Worm (Caenorhabditis elegans): ENCODE results near the gene F41C6.7.
A peak's percentile ranks its signal among the peaks of the same experiment; 100 is the strongest.

F41C6.7 gene

DNA sequence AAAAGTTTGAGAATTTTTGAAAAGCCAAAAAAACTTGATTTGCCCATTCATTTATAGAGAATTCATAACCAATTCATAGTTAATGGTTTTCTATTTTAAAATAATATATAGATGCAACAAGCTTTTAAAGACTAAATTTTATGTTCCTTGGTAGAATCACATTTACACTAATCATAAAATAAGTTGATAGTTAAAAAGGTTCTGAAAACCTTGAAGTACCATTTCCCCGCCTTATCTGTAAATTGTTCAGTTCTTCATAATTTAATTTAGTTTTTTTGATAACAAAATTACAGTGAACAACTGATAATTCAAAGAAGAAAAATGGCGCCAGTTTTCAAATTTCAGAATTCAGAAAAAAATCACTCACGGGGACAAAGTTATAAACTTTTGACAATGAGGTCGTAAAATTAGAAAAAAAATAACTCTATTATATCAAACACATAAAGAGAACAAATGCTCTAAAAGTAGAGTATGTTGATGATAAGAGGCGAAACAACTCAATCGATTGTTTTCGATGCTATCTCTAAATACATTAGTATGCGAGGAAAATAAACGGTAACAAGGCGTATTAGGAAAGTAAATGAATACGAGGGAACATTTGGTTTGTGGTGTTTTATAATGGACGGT, at the start of gene F41C6.7:
Gene F41C6.7, minus strand, starts transcription at position 51 of the 627 bp plus-strand sequence.
- TF ChIP-seq elt-3 (tag; optimal IDR thresholded peaks at IDR 0.05) (no peak), nhr-12 (tag; optimal IDR thresholded peaks at IDR 0.05) (no peak), mep-1 (tag; optimal IDR thresholded peaks at IDR 0.05) (no peak), mls-2 (tag; optimal IDR thresholded peaks at IDR 0.05) (no peak), drap-1 (GFP tag; optimal IDR thresholded peaks at IDR 0.05) (no peak), cnd-1 (tag; optimal IDR thresholded peaks at IDR 0.05) (no peak)

- TF ChIP-seq flh-1 (GFP tag; optimal IDR thresholded peaks at IDR 0.05) (no peak), nhr-28 (tag; optimal IDR thresholded peaks at IDR 0.05) (no peak), mep-1 (tag; optimal IDR thresholded peaks at IDR 0.05) (peak; percentile 27), nhr-237 (tag; optimal IDR thresholded peaks at IDR 0.05) (no peak), unc-120 (tag; optimal IDR thresholded peaks at IDR 0.05; ENCODE audit: poor library complexity, severe bottlenecking) (no peak), hlh-1 (tag; optimal IDR thresholded peaks at IDR 0.05) (no peak), elt-3 (tag; optimal IDR thresholded peaks at IDR 0.05) (no peak), lsy-2 (tag; optimal IDR thresholded peaks at IDR 0.05) (peak; percentile 19), lin-32 (GFP tag; optimal IDR thresholded peaks at IDR 0.05) (no peak), nhr-12 (tag; optimal IDR thresholded peaks at IDR 0.05) (no peak), nhr-76 (tag; optimal IDR thresholded peaks at IDR 0.05) (no peak), ceh-43 (GFP tag; optimal IDR thresholded peaks at IDR 0.05) (no peak), tbx-8 (GFP tag; optimal IDR thresholded peaks at IDR 0.05) (no peak), ces-1 (GFP tag; optimal IDR thresholded peaks at IDR 0.05) (peak; percentile 62), mls-2 (tag; optimal IDR thresholded peaks at IDR 0.05) (no peak), blmp-1 (tag; optimal IDR thresholded peaks at IDR 0.05) (peak; percentile 96), ham-2 (GFP tag; optimal IDR thresholded peaks at IDR 0.05) (no peak), ztf-11 (tag; optimal IDR thresholded peaks at IDR 0.05) (no peak), elt-1 (tag; optimal IDR thresholded peaks at IDR 0.05; ENCODE audit: borderline replicate concordance, insufficient read depth) (no peak), sem-2 (GFP tag; optimal IDR thresholded peaks at IDR 0.05) (no peak), mab-5 (tag; optimal IDR thresholded peaks at IDR 0.05) (no peak), pha-4 (tag; optimal IDR thresholded peaks at IDR 0.05) (peak; percentile 3)
Observed at ce11 chrX:6934453-6934852, 49.4 kb upstream of the F41C6.7 start.

DNA sequence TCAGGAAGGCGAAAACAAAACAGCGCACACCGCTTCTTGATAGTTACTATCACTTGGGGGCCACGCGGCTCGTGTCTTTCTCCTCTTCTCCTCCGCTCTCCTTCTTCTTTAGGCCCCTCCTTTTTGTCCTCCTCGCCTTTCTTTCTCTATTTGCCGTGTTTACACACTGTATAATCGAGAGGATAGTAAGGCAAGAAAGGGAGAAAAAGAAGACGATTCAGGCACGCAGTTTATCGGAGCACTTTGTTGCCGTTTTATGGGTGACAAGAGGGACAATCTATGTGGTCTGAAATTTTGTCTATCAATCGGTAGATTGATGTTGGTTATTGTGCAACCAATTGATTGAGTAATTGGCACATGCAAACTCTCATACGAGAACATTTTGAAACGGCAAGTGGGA, 47.1 kb upstream of the F41C6.7 start, which contains the start of gene F14B8.6:
Gene F14B8.6, minus strand, starts transcription at position 292 of the 400 bp plus-strand sequence.
- no peak for TF ChIP-seq sptf-1 (tag; optimal IDR thresholded peaks at IDR 0.05)
- TF ChIP-seq nhr-76 (tag; optimal IDR thresholded peaks at IDR 0.05) = no peak
- no peak for TF ChIP-seq lin-32 (GFP tag; optimal IDR thresholded peaks at IDR 0.05)
- no peak for TF ChIP-seq zip-8 (tag; optimal IDR thresholded peaks at IDR 0.05)
- TF ChIP-seq pha-4 (tag; optimal IDR thresholded peaks at IDR 0.05) = peak; percentile 69

- TF ChIP-seq ceh-83 (GFP tag; optimal IDR thresholded peaks at IDR 0.05) (peak; percentile 38), nhr-76 (tag; optimal IDR thresholded peaks at IDR 0.05) (no peak)
Observed at ce11 chrX:6928578-6928977, 43.5 kb upstream of the F41C6.7 start, which contains the start of gene F14B8.5. TSS of gene F14B8.5 (minus strand) at chrX:6928704.

DNA sequence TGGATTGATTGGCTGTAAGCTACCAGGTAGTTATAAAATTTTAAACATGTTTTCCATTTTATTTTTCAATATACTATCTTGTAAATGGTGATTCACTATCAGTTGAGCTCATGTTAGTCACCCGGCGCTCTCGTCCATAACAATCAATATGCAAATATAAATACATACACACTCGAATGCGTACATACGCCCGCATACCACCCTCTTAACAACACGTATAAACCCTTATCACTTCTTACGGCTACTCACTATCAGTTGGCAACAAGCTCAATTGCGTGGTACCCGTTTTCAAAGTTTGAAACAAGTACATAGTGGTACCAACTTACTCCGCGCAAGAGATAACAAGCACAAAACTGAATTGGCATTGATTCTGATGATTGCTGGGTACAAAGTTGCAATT, 41.9 kb upstream of the F41C6.7 start:
- TF ChIP-seq unc-120 (tag; optimal IDR thresholded peaks at IDR 0.05; ENCODE audit: poor library complexity, severe bottlenecking) (no peak), pha-4 (tag; optimal IDR thresholded peaks at IDR 0.05) (peak; percentile 5)

- no peak for TF ChIP-seq lsy-2 (tag; optimal IDR thresholded peaks at IDR 0.05)
- TF ChIP-seq sptf-1 (tag; optimal IDR thresholded peaks at IDR 0.05) = no peak
- no peak for TF ChIP-seq blmp-1 (tag; optimal IDR thresholded peaks at IDR 0.05)
- no peak for TF ChIP-seq mls-2 (tag; optimal IDR thresholded peaks at IDR 0.05)
- no peak for TF ChIP-seq cnd-1 (tag; optimal IDR thresholded peaks at IDR 0.05)
- TF ChIP-seq mab-5 (tag; optimal IDR thresholded peaks at IDR 0.05) = no peak
- no peak for TF ChIP-seq flh-1 (GFP tag; optimal IDR thresholded peaks at IDR 0.05)
- TF ChIP-seq ham-2 (GFP tag; optimal IDR thresholded peaks at IDR 0.05) = no peak
- no peak for TF ChIP-seq ceh-83 (GFP tag; optimal IDR thresholded peaks at IDR 0.05)
- no peak for TF ChIP-seq nhr-76 (tag; optimal IDR thresholded peaks at IDR 0.05)
- TF ChIP-seq sem-2 (GFP tag; optimal IDR thresholded peaks at IDR 0.05) = no peak
- no peak for TF ChIP-seq ceh-43 (GFP tag; optimal IDR thresholded peaks at IDR 0.05)
- TF ChIP-seq nhr-12 (tag; optimal IDR thresholded peaks at IDR 0.05) = no peak
- TF ChIP-seq snpc-4 (tag; optimal IDR thresholded peaks at IDR 0.05) = no peak
- no peak for TF ChIP-seq bed-3 (GFP tag; optimal IDR thresholded peaks at IDR 0.05)
- TF ChIP-seq nhr-2 (tag; optimal IDR thresholded peaks at IDR 0.05) = no peak
- TF ChIP-seq tbx-8 (GFP tag; optimal IDR thresholded peaks at IDR 0.05) = no peak
- no peak for TF ChIP-seq nhr-237 (tag; optimal IDR thresholded peaks at IDR 0.05)
- no peak for TF ChIP-seq zip-8 (tag; optimal IDR thresholded peaks at IDR 0.05)
- TF ChIP-seq lin-32 (GFP tag; optimal IDR thresholded peaks at IDR 0.05) = no peak
Observed at ce11 chrX:6924461-6924860, 39.4 kb upstream of the F41C6.7 start, which contains the start of gene otpl-3. TSS of gene otpl-3 (minus strand) at chrX:6924764.

Measured in whole organism, mixed stage, embryonic.